Worm (Caenorhabditis elegans): Measurements from ENCODE around the gene erd-2.2.
A peak's percentile ranks its signal among the peaks of the same experiment; 100 is the strongest.

DNA sequence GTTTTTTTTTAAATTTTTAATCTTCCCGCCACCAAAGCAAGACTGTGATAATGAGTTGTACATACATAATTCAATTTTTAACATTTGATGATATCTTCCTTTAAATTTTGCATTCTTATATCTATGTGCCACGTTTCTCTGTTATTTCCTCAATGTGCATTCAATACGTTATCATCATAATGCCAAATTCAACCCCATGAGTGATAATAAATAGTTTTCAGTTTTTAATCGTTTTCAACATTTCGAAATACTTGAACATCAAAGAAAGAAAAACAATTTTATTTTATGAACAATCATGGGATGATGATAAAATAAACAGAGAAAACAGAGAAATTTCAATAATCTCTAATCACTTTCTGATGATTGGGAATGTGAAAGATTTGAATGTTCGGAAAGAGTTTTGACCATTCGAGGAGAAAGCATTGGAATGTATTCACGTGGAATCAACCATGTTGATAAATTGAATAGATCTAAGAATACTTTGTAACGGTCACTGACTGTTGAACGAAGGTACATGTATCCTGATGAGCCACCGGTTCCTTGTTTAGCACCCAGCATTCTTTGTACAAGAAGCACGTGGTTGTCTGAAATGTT lies 10.6 kb downstream of the erd-2.2 start:
- TF ChIP-seq aha-1 (tag), result peak; percentile 90
- TF ChIP-seq skn-1 (tag; optimal IDR thresholded peaks at IDR 0.05), result no peak
- peak in 1 of 2 experiments; percentile 84 for TF ChIP-seq unc-62 (GFP tag; optimal IDR thresholded peaks at IDR 0.05 in 1 of 2)
- TF ChIP-seq unc-62 (tag; optimal IDR thresholded peaks at IDR 0.05), result no peak

Data from whole organism, L4 larva.